Fruit fly (Drosophila melanogaster) whole organism, wandering third instar larva: ENCODE results near the gene CG43400.

Experiments
- Dfd ChIP-seq: fragments of >200 bp; optimal IDR thresholded peaks from 2 replicates; lab custom pipeline; 2017; ENCODE audit warnings: missing biosample characterization, missing genetic modification characterization
- Dif ChIP-seq: fragments of 200-275, 200-300 bp; sonication (Bioruptor generic); optimal IDR thresholded peaks from 2 replicates; lab custom pipeline; 2018; ENCODE audit warnings: missing biosample characterization, missing genetic modification characterization; ENCODE audit not compliant: partially characterized antibody
- N ChIP-seq: fragments of >200 bp; optimal IDR thresholded peaks from 2 replicates; lab custom pipeline; 2018; ENCODE audit warnings: missing biosample characterization, missing external identifiers, missing genetic modification characterization
- Rel ChIP-seq, 2 experiments: fragments of 200-800 bp; sonication (Bioruptor generic) in 1 of 2; optimal IDR thresholded peaks; 2 replicates in 1 of 2; 3 replicates in 1 of 2; lab custom pipeline; 2016 to 2019; ENCODE audit warnings: mild to moderate bottlenecking in 2 of 2, missing biosample characterization in 2 of 2, missing genetic modification characterization in 2 of 2, moderate library complexity in 1 of 2
- psq ChIP-seq: fragments of 200-800 bp; sonication (Bioruptor generic); optimal IDR thresholded peaks from 3 replicates; lab custom pipeline; 2017; ENCODE audit warnings: missing biosample characterization, mild to moderate bottlenecking, missing genetic modification characterization, moderate library complexity

- TF ChIP-seq Rel (GFP tag; optimal IDR thresholded peaks at IDR 0.05; lab: Kevin White, UChicago) (no peak), Rel (tag; optimal IDR thresholded peaks at IDR 0.05; lab: Kevin White, UChicago) (no peak), Dif (GFP tag; lab: Kevin White, UChicago) (no peak), N (no peak), psq (GFP tag; lab: Kevin White, UChicago) (peak; percentile 46), Dfd (no peak)
These were observed 26.7 kb downstream of the CG43400 start, which contains the start of the genes mRpL51 and Uba4 for dm6 chr2L:8517256-8517694.
